Worm (Caenorhabditis elegans): Measurements from ENCODE around the gene pcdr-1.

pcdr-1 gene

DNA sequence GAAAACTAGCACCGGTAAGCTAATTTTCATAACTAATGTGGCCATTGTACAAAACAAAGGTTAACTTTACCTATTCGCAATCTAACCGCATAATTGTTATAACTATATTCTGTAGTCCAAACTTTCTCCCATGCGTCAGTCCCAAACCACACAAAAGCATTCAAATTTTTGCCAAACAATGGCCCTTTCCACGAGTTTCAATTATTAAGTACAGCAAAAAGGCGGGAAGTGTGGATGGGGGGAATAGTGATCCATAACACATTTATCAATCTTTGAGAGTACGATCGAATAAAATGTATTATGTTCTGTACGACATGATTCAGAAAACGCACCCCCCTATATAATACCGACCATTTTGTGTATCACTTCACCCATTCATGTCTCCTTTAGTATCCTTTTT lies 51.8 kb downstream of the pcdr-1 start, which contains the start of gene ZK662.6:
TSS of gene ZK662.6 (plus strand) at position 301 of the 400 bp plus-strand sequence.
- TF ChIP-seq unc-62 (GFP tag; optimal IDR thresholded peaks at IDR 0.05 in 1 of 2) (peak in 1 of 2 experiments; percentile 47), unc-62 (tag; optimal IDR thresholded peaks at IDR 0.05) (no peak), F44E2.7 (GFP tag; IDR thresholded peaks at IDR 0.05) (no peak)

DNA sequence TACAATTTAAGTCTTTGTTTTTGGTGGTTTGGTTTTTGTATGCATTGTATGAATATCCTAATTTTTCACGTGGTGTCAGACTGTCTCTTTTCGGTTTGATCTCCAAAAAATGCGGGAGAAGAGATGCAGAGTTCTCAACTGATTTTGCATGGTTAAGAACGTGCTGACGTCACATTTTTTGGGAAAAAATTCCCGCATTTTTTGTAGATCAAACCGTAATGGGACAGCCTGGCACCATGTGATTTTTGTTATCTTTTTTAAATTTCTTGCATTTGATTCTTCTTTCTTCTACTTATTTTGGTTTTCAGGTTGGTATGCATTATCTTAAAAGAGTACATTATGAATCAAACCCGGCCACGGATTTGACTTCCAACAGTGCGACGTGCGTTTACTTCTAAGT lies 54.8 kb downstream of the pcdr-1 start, which contains the start of gene ZK662.5:
TSS of gene ZK662.5 (plus strand) at position 301 of the 400 bp plus-strand sequence.
- TF ChIP-seq fkh-10 (GFP tag; optimal IDR thresholded peaks at IDR 0.05) (no peak), ztf-7 (tag; optimal IDR thresholded peaks at IDR 0.05) (no peak), ceh-62 (tag; optimal IDR thresholded peaks at IDR 0.05) (no peak), hmg-1.1 (GFP tag; IDR thresholded peaks at IDR 0.05) (no peak), sdz-12 (GFP tag; optimal IDR thresholded peaks at IDR 0.05) (no peak), ZK546.5 (tag; optimal IDR thresholded peaks at IDR 0.05) (no peak)
